Fruit fly (Drosophila melanogaster) whole organism: ENCODE measurements around the gene hook.

Experiments used
- Dll ChIP-seq: fragments of >200 bp; optimal IDR thresholded peaks from 2 replicates; lab custom pipeline; 2017
- psq ChIP-seq: fragments of >200 bp; optimal IDR thresholded peaks from 2 replicates; lab custom pipeline; 2017

DNA sequence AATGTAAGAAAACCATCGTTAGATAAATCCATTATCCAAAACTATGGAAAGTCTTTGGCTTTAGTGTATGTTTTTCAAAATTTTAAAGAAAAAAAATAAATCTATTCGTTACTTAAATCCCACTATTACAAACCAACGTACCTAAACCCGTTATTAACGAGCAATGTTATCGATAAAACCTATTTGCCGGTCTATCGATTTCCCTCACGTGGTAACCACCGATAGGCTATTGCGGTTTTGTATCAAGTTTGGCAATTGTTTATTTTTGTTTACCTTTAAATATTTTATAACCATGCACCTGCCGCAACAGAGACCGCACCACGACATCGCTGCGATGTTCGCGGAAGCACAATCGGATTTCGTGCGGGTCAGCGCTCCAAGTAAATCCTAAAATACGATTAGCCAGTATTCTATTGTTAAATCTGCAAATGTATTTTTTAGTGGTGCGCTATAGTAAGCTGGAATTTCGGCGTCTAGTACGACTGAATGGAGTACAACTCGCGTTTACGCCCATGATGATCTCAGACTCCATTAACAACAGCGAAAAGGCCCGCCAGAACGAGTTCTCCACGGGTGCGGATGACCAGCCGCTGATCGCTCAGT, 29.9 kb upstream of the hook start, which contains the start of gene Dus4:
- TF ChIP-seq psq (no peak), Dll (lab: Kevin White, UChicago) (no peak)
